Worm (Caenorhabditis elegans): ENCODE measurements around the gene nspc-17.

ce11 chrX:14516560-14516959 is 8.4 kb downstream of the nspc-17 start, which contains the start of gene D1025.10:
- TF ChIP-seq nhr-11 (tag; optimal IDR thresholded peaks at IDR 0.05) (no peak), elt-2 (tag; optimal IDR thresholded peaks at IDR 0.05) (no peak), ama-1 (optimal IDR thresholded peaks at IDR 0.05) (no peak), pha-4 (tag; optimal IDR thresholded peaks at IDR 0.05) (no peak), pqm-1 (tag; optimal IDR thresholded peaks at IDR 0.05) (no peak), hlh-6 (tag; optimal IDR thresholded peaks at IDR 0.05) (no peak), tbx-2 (tag; optimal IDR thresholded peaks at IDR 0.05) (no peak), ahr-1 (tag; optimal IDR thresholded peaks at IDR 0.05) (no peak), pat-9 (tag; optimal IDR thresholded peaks at IDR 0.05) (no peak)
